Fruit fly (Drosophila melanogaster): Measurements from ENCODE around the gene GILT2.
A peak's percentile ranks its signal among the peaks of the same experiment; 100 is the strongest.

Gene GILT2

dm6 chr3R:23652525-23653108, 26.1 kb upstream of the GILT2 start (continued):
- TF ChIP-seq CG9437 (GFP tag; optimal IDR thresholded peaks at IDR 0.05) (peak; percentile 19), CG3163 (GFP tag; optimal IDR thresholded peaks at IDR 0.05) (peak; percentile 50), Med (GFP tag) (peak; percentile 97), Doc2 (GFP tag; IDR thresholded peaks at IDR 0.05) (no peak), CG6689 (GFP tag; IDR thresholded peaks at IDR 0.05) (peak; percentile 35; the same call in 1 of the 2 replicates), Lpt (GFP tag; optimal IDR thresholded peaks at IDR 0.05) (no peak), Mad (GFP tag; optimal IDR thresholded peaks at IDR 0.05) (no peak), D19B (GFP tag; optimal IDR thresholded peaks at IDR 0.05) (peak; percentile 51), CG8089 (GFP tag; optimal IDR thresholded peaks at IDR 0.05) (no peak), CG17186 (GFP tag; optimal IDR thresholded peaks at IDR 0.05) (no peak), CG12219 (GFP tag; optimal IDR thresholded peaks at IDR 0.05) (peak; percentile 12), CG15479 (GFP tag; optimal IDR thresholded peaks at IDR 0.05) (no peak), CG7372 (GFP tag; IDR thresholded peaks at IDR 0.05) (no peak), Mes4 (GFP tag; optimal IDR thresholded peaks at IDR 0.05) (peak; percentile 2), trem (tag; optimal IDR thresholded peaks at IDR 0.05) (no peak), p53 (GFP tag; optimal IDR thresholded peaks at IDR 0.05) (peak; percentile 8), tin (GFP tag; optimal IDR thresholded peaks at IDR 0.05) (no peak), Hr3 (GFP tag; optimal IDR thresholded peaks at IDR 0.05) (no peak), CG3281 (GFP tag; optimal IDR thresholded peaks at IDR 0.05) (peak; percentile 88), CG2199 (GFP tag; IDR thresholded peaks at IDR 0.05) (no peak), chif (GFP tag; optimal IDR thresholded peaks at IDR 0.05) (peak in 1 of 2 experiments; percentile 33), CG11085 (GFP tag; IDR thresholded peaks at IDR 0.05) (peak; percentile 66; the same call in 1 of the 2 replicates), CG1602 (GFP tag; optimal IDR thresholded peaks at IDR 0.05) (peak; percentile 1), crc (GFP tag; optimal IDR thresholded peaks at IDR 0.05) (peak; percentile 59), ci (GFP tag; IDR thresholded peaks at IDR 0.05) (0 out of 3 replicates have a peak, but pooled peaks have one; percentile 36), tup (GFP tag; optimal IDR thresholded peaks at IDR 0.05) (peak; percentile 43), CG11456 (GFP tag; IDR thresholded peaks at IDR 0.05) (peak; percentile 76), shn (GFP tag; optimal IDR thresholded peaks at IDR 0.05) (peak; percentile 11), fd64A (GFP tag; optimal IDR thresholded peaks at IDR 0.05) (no peak), vvl (GFP tag; IDR thresholded peaks at IDR 0.05) (peak; percentile 48), Bdp1 (GFP tag; optimal IDR thresholded peaks at IDR 0.05) (peak; percentile 54), CG3995 (GFP tag; optimal IDR thresholded peaks at IDR 0.05) (peak; percentile 60), abd-A (tag; optimal IDR thresholded peaks at IDR 0.05) (no peak), CG17361 (GFP tag; IDR thresholded peaks at IDR 0.05) (peak; percentile 28; the same call in 1 of the 3 replicates), HmgZ (tag; optimal IDR thresholded peaks at IDR 0.05) (peak; percentile 73), peb (GFP tag; IDR thresholded peaks at IDR 0.05) (no peak), Tbp (GFP tag; optimal IDR thresholded peaks at IDR 0.05) (no peak), zf30C (GFP tag; optimal IDR thresholded peaks at IDR 0.05) (no peak), CG4730 (GFP tag; IDR thresholded peaks at IDR 0.05) (peak; percentile 47; the same call in 1 of the 2 replicates), Aef1 (GFP tag; IDR thresholded peaks at IDR 0.05) (no peak), CG18764 (GFP tag; optimal IDR thresholded peaks at IDR 0.05) (peak; percentile 37), CG14441 (GFP tag; IDR thresholded peaks at IDR 0.05) (peak; percentile 57; the same call in 1 of the 2 replicates), CG4424 (GFP tag; optimal IDR thresholded peaks at IDR 0.05) (peak; percentile 1), sd (tag; optimal IDR thresholded peaks at IDR 0.05) (peak; percentile 49), CG7786 (GFP tag; optimal IDR thresholded peaks at IDR 0.05) (peak; percentile 71), Xbp1 (GFP tag; optimal IDR thresholded peaks at IDR 0.05) (peak; percentile 9), CG14965 (GFP tag; optimal IDR thresholded peaks at IDR 0.05; ENCODE audit: borderline replicate concordance) (peak; percentile 26), CG33213 (GFP tag; optimal IDR thresholded peaks at IDR 0.05) (peak; percentile 60), CG31388 (GFP tag; optimal IDR thresholded peaks at IDR 0.05) (no peak), PHDP (tag; optimal IDR thresholded peaks at IDR 0.05) (peak; percentile 82), Sin3A (optimal IDR thresholded peaks at IDR 0.05) (no peak), org-1 (GFP tag; optimal IDR thresholded peaks at IDR 0.05) (peak; percentile 56)
